Fruit fly (Drosophila melanogaster) whole organism, embryonic: ENCODE results near the gene hry.

Source experiments
- Aef1 ChIP-seq: fragments of 200-800 bp; sonication (Bioruptor generic); IDR thresholded peaks from 3 replicates; pipeline ENCODE4 v1.3.6; 2022; ENCODE audit warnings: missing biosample characterization, missing genetic modification characterization
- Atf-2 ChIP-seq: fragments of 200-800 bp; sonication (Bioruptor generic); optimal IDR thresholded peaks from 2 replicates; lab custom pipeline; 2016; ENCODE audit warnings: missing biosample characterization, missing genetic modification characterization
- CG10462 ChIP-seq: fragments of 200-800 bp; sonication (Bioruptor generic); optimal IDR thresholded peaks from 2 replicates; lab custom pipeline; 2016; ENCODE audit warnings: missing biosample characterization, missing genetic modification characterization
- CG11456 ChIP-seq: fragments of 200-800 bp; sonication (Bioruptor generic); IDR thresholded peaks from 3 replicates; pipeline ENCODE4 v1.3.6; 2022; ENCODE audit warnings: missing biosample characterization, missing genetic modification characterization
- CG11696 ChIP-seq: fragments of 200-800 bp; sonication (Bioruptor generic); IDR thresholded peaks from 2 replicates; pipeline ENCODE4 v1.3.6; 2022; ENCODE audit warnings: missing biosample characterization, missing genetic modification characterization
- CG11723 ChIP-seq: fragments of 200-800 bp; sonication (Bioruptor generic); optimal IDR thresholded peaks from 2 replicates; lab custom pipeline; 2017; ENCODE audit warnings: missing biosample characterization, mild to moderate bottlenecking, missing genetic modification characterization
- CG12104 ChIP-seq: fragments of 200-800 bp; sonication (Bioruptor generic); optimal IDR thresholded peaks from 3 replicates; lab custom pipeline; 2016; ENCODE audit warnings: missing biosample characterization, missing genetic modification characterization
- CG1233 ChIP-seq: fragments of 200-800 bp; sonication (Bioruptor generic); optimal IDR thresholded peaks from 4 replicates; lab custom pipeline; 2018; ENCODE audit warnings: missing biosample characterization, mild to moderate bottlenecking, missing genetic modification characterization
- CG12769 ChIP-seq: fragments of 200-800 bp; sonication (Bioruptor generic); optimal IDR thresholded peaks from 2 replicates; lab custom pipeline; 2019; ENCODE audit warnings: missing biosample characterization, mild to moderate bottlenecking, missing genetic modification characterization, moderate library complexity
- CG13624 ChIP-seq: fragments of 200-800 bp; sonication (Bioruptor generic); optimal IDR thresholded peaks from 2 replicates; lab custom pipeline; 2016; ENCODE audit warnings: missing biosample characterization, missing genetic modification characterization
- CG14710 ChIP-seq: fragments of 200-800 bp; sonication (Bioruptor generic); optimal IDR thresholded peaks from 3 replicates; lab custom pipeline; 2019; ENCODE audit warnings: missing biosample characterization, mild to moderate bottlenecking, missing genetic modification characterization, moderate library complexity
- CG1603 ChIP-seq: fragments of 200-800 bp; sonication (Bioruptor generic); optimal IDR thresholded peaks from 2 replicates; lab custom pipeline; 2019; ENCODE audit warnings: missing biosample characterization, mild to moderate bottlenecking, missing genetic modification characterization, moderate library complexity
- CG16779 ChIP-seq: fragments of 200-800 bp; sonication (Bioruptor generic); IDR thresholded peaks from 2 replicates; pipeline ENCODE4 v1.3.6; 2022; ENCODE audit warnings: missing biosample characterization, missing genetic modification characterization
- CG30403 ChIP-seq: fragments of 200-800 bp; sonication (Bioruptor generic); optimal IDR thresholded peaks from 3 replicates; lab custom pipeline; 2016; ENCODE audit warnings: missing biosample characterization, missing genetic modification characterization
- CG32767 ChIP-seq: fragments of 200-800 bp; sonication (Bioruptor generic); IDR thresholded peaks from 2 replicates; pipeline ENCODE4 v1.3.6; 2022; ENCODE audit warnings: missing biosample characterization, missing genetic modification characterization
- CG4730 ChIP-seq: fragments of 200-800 bp; sonication (Bioruptor generic); IDR thresholded peaks from 2 replicates; pipeline ENCODE4 v1.3.6; 2022; ENCODE audit warnings: missing biosample characterization, missing genetic modification characterization
- CG7928 ChIP-seq: fragments of 200-800 bp; sonication (Bioruptor generic); optimal IDR thresholded peaks from 2 replicates; lab custom pipeline; 2017; ENCODE audit warnings: missing biosample characterization, mild to moderate bottlenecking, missing genetic modification characterization
- CG9932 ChIP-seq: fragments of 200-800 bp; sonication (Bioruptor generic); IDR thresholded peaks from 2 replicates; pipeline ENCODE4 v1.3.6; 2022; ENCODE audit warnings: missing biosample characterization, missing genetic modification characterization
- CrebB ChIP-seq: fragments of 200-800 bp; sonication (Bioruptor generic); optimal IDR thresholded peaks from 3 replicates; lab custom pipeline; 2018; ENCODE audit warnings: missing biosample characterization, mild to moderate bottlenecking, missing genetic modification characterization
- D19B ChIP-seq: fragments of 200-800 bp; sonication (Bioruptor generic); optimal IDR thresholded peaks from 2 replicates; lab custom pipeline; 2017; ENCODE audit warnings: missing biosample characterization, mild to moderate bottlenecking, missing genetic modification characterization
- Ets65A ChIP-seq: fragments of 200-800 bp; sonication (Bioruptor generic); peaks from one replicate; lab custom pipeline; 2016; ENCODE audit warnings: missing biosample characterization, missing genetic modification characterization
- Fer2 ChIP-seq: fragments of 200-800 bp; sonication (Bioruptor generic); optimal IDR thresholded peaks from 2 replicates; lab custom pipeline; 2018; ENCODE audit warnings: missing biosample characterization, mild to moderate bottlenecking, missing genetic modification characterization, moderate library complexity
- HLH4C ChIP-seq: fragments of 200-800 bp; sonication (Bioruptor generic); IDR thresholded peaks from 3 replicates; pipeline ENCODE4 v1.3.6; 2022; ENCODE audit warnings: missing biosample characterization, missing genetic modification characterization; ENCODE audit not compliant: partially characterized antibody
- HmgD ChIP-seq: fragments of 200-800 bp; sonication (Bioruptor generic); optimal IDR thresholded peaks from 3 replicates; lab custom pipeline; 2016; ENCODE audit warnings: missing biosample characterization, missing genetic modification characterization
- HmgZ ChIP-seq: fragments of 200-800 bp; sonication (Bioruptor generic); optimal IDR thresholded peaks from 2 replicates; lab custom pipeline; 2018; ENCODE audit warnings: missing biosample characterization, mild to moderate bottlenecking, missing genetic modification characterization
- Hmr ChIP-seq: fragments of 200-800 bp; sonication (Bioruptor generic); optimal IDR thresholded peaks from 3 replicates; lab custom pipeline; 2017; ENCODE audit warnings: mild to moderate bottlenecking, missing biosample characterization, missing genetic modification reagents, missing genetic modification characterization
- Kr ChIP-seq: fragments of 200-800 bp; sonication (Bioruptor generic); optimal IDR thresholded peaks from 2 replicates; lab custom pipeline; 2017; ENCODE audit warnings: missing biosample characterization, mild to moderate bottlenecking, missing genetic modification characterization
- Med ChIP-seq: fragments of 200-800 bp; sonication (Bioruptor generic); peaks from one replicate; lab custom pipeline; 2016; ENCODE audit warnings: missing biosample characterization, missing genetic modification characterization, mild to moderate bottlenecking, inconsistent platforms, moderate library complexity
- NFAT ChIP-seq: fragments of 200-800 bp; sonication (Bioruptor generic); IDR thresholded peaks from 2 replicates; pipeline ENCODE4 v1.3.6; 2022; ENCODE audit warnings: missing biosample characterization, missing genetic modification characterization
- Nf-YA ChIP-seq: fragments of 200-800 bp; sonication (Bioruptor generic); IDR thresholded peaks from 2 replicates; pipeline ENCODE4 v1.3.6; 2022; ENCODE audit warnings: missing biosample characterization, missing genetic modification characterization
- Ravus ChIP-seq: fragments of 200-800 bp; sonication (Bioruptor generic); IDR thresholded peaks from 2 replicates; pipeline ENCODE4 v1.3.6; 2022; ENCODE audit warnings: missing biosample characterization, missing genetic modification characterization
- Trl ChIP-seq, 3 experiments: fragments of >200 bp in 2 of 3; fragments of 200-800 bp in 1 of 3; sonication (Bioruptor generic) in 1 of 3; optimal IDR thresholded peaks; 2 replicates in 1 of 3; 3 replicates in 2 of 3; lab custom pipeline; 2016 to 2017; ENCODE audit warnings: missing biosample characterization in 1 of 3, missing genetic modification characterization in 1 of 3
- ara ChIP-seq: fragments of 200-800 bp; sonication (Bioruptor generic); IDR thresholded peaks from 2 replicates; pipeline ENCODE4 v1.3.6; 2022; ENCODE audit warnings: missing biosample characterization, missing genetic modification characterization
- cad ChIP-seq: fragments of >200 bp; optimal IDR thresholded peaks from 2 replicates; lab custom pipeline; 2017; ENCODE audit warnings: missing biosample characterization, missing genetic modification characterization
- cg ChIP-seq: fragments of 200-800 bp; sonication (Bioruptor generic); optimal IDR thresholded peaks from 3 replicates; lab custom pipeline; 2019; ENCODE audit warnings: missing biosample characterization, mild to moderate bottlenecking, missing genetic modification characterization, moderate library complexity
- chinmo ChIP-seq: fragments of 200-800 bp; sonication (Bioruptor generic); IDR thresholded peaks from 4 replicates; pipeline ENCODE4 v1.3.6; 2022; ENCODE audit warnings: missing biosample characterization, missing genetic modification characterization; ENCODE audit not compliant: partially characterized antibody
- dimm ChIP-seq: fragments of 200-800 bp; sonication (Bioruptor generic); IDR thresholded peaks from 2 replicates; pipeline ENCODE4 v1.3.6; 2022; ENCODE audit warnings: missing biosample characterization, missing genetic modification characterization
- dmrt11E ChIP-seq: fragments of 200-800 bp; sonication (Bioruptor generic); optimal IDR thresholded peaks from 3 replicates; lab custom pipeline; 2018; ENCODE audit warnings: missing biosample characterization, mild to moderate bottlenecking, missing genetic modification characterization, moderate library complexity
- en ChIP-seq: fragments of 200-800 bp; sonication (Bioruptor generic); optimal IDR thresholded peaks from 2 replicates; lab custom pipeline; 2016; ENCODE audit warnings: missing biosample characterization, missing genetic modification characterization
- gcm ChIP-seq: fragments of 200-800 bp; sonication (Bioruptor generic); optimal IDR thresholded peaks from 2 replicates; lab custom pipeline; 2019; ENCODE audit warnings: missing biosample characterization, mild to moderate bottlenecking, missing genetic modification characterization, moderate library complexity
- gsb-n ChIP-seq: fragments of 200-800 bp; sonication (Bioruptor generic); optimal IDR thresholded peaks from 3 replicates; lab custom pipeline; 2018; ENCODE audit warnings: missing biosample characterization, mild to moderate bottlenecking, missing genetic modification characterization
- lov ChIP-seq, 2 experiments: fragments of 200-800 bp in 1 of 2; fragments of >200 bp in 1 of 2; sonication (Bioruptor generic) in 1 of 2; IDR thresholded peaks in 1 of 2; optimal IDR thresholded peaks in 1 of 2; 2 replicates in 1 of 2; 3 replicates in 1 of 2; pipeline versions ENCODE4 v1.3.6 to Lab custom; 2017 to 2022; ENCODE audit warnings: missing biosample characterization in 1 of 2, missing genetic modification characterization in 1 of 2
- mam ChIP-seq: fragments of 200-800 bp; sonication (Bioruptor generic); optimal IDR thresholded peaks from 3 replicates; lab custom pipeline; 2016; ENCODE audit warnings: missing biosample characterization, missing genetic modification characterization
- p53 ChIP-seq: fragments of 200-800 bp; sonication (Bioruptor generic); optimal IDR thresholded peaks from 2 replicates; lab custom pipeline; 2016; ENCODE audit warnings: missing biosample characterization, missing genetic modification characterization
- pros ChIP-seq: fragments of 200-800 bp; sonication (Bioruptor generic); optimal IDR thresholded peaks from 3 replicates; lab custom pipeline; 2019; ENCODE audit warnings: missing biosample characterization, mild to moderate bottlenecking, missing genetic modification characterization, moderate library complexity
- schlank ChIP-seq: fragments of 200-800 bp; sonication (Bioruptor generic); optimal IDR thresholded peaks from 2 replicates; lab custom pipeline; 2018; ENCODE audit warnings: missing biosample characterization, mild to moderate bottlenecking, missing genetic modification characterization
- sim ChIP-seq: fragments of 200-800 bp; sonication (Bioruptor generic); IDR thresholded peaks from 2 replicates; pipeline ENCODE4 v1.3.6; 2022; ENCODE audit warnings: missing biosample characterization, missing genetic modification characterization
- sima ChIP-seq: fragments of 200-800 bp; sonication (Bioruptor generic); optimal IDR thresholded peaks from 2 replicates; lab custom pipeline; 2016; ENCODE audit warnings: missing biosample characterization, missing genetic modification characterization
- sr ChIP-seq: fragments of 200-800 bp; sonication (Bioruptor generic); IDR thresholded peaks from 3 replicates; pipeline ENCODE4 v1.3.6; 2022; ENCODE audit warnings: missing biosample characterization, missing genetic modification characterization
- tx ChIP-seq: fragments of 200-800 bp; sonication (Bioruptor generic); optimal IDR thresholded peaks from 2 replicates; lab custom pipeline; 2016; ENCODE audit warnings: missing biosample characterization, missing genetic modification characterization
- vfl ChIP-seq: fragments of 200-800 bp; sonication (Bioruptor generic); optimal IDR thresholded peaks from 2 replicates; lab custom pipeline; 2016; ENCODE audit warnings: missing biosample characterization, missing genetic modification characterization
- zf30C ChIP-seq: fragments of 200-800 bp; sonication (Bioruptor generic); optimal IDR thresholded peaks from 3 replicates; lab custom pipeline; 2018; ENCODE audit warnings: missing biosample characterization, mild to moderate bottlenecking, missing genetic modification characterization

hry gene

DNA sequence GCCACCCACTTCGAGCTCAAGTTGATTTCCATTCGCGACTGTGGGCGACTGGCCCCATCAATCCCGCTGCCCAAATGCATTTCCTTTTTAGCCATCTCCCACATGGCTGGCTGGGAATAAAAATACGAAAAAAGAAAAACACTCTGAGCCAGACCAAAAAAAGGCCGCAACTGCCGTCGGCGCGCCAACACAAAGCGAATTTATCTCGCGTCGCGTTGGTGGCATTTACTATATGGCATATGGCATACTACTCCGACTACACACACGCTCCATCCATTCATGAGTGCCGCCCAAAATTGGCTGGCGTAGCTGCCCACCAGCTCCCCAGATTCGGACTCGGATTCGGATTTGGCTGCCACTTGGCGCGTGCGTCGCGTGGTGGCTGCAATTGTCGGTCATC lies 941 bp downstream of the hry start (continued):
- TF ChIP-seq chinmo (GFP tag; lab: Robert Waterston, UW) (0 out of 4 replicates have a peak, but pooled peaks have one; percentile 6), dmrt11E (tag; lab: Kevin White, UChicago) (no peak), CG9932 (GFP tag; lab: Robert Waterston, UW) (0 out of 2 replicates have a peak, but pooled peaks have one; percentile 15), HLH4C (GFP tag; lab: Robert Waterston, UW) (no peak), CG1603 (tag; lab: Kevin White, UChicago) (no peak), en (no peak), schlank (tag; lab: Kevin White, UChicago) (no peak), Trl (optimal IDR thresholded peaks at IDR 0.05; lab: Kevin White, UChicago) (no peak), Trl (GFP tag; optimal IDR thresholded peaks at IDR 0.05; lab: Kevin White, UChicago) (no peak), CG16779 (no peak), CG32767 (no peak), CG10462 (GFP tag; lab: Kevin White, UChicago) (no peak), sima (no peak), Atf-2 (GFP tag; lab: Kevin White, UChicago) (no peak), sr (GFP tag; lab: Robert Waterston, UW) (peak; percentile 76; the same call in 2 of the 3 replicates), gcm (GFP tag; lab: Kevin White, UChicago) (no peak), Nf-YA (GFP tag; lab: Robert Waterston, UW) (no peak), Aef1 (GFP tag; lab: Robert Waterston, UW) (no peak), ara (GFP tag; lab: Robert Waterston, UW) (no peak), CG13624 (no peak), CG14710 (tag; lab: Kevin White, UChicago) (no peak), p53 (GFP tag; lab: Kevin White, UChicago) (no peak), CG1233 (GFP tag; lab: Kevin White, UChicago) (no peak), HmgD (GFP tag; lab: Kevin White, UChicago) (no peak), Fer2 (tag; lab: Kevin White, UChicago) (no peak), vfl (GFP tag; lab: Kevin White, UChicago) (no peak), CG11696 (no peak), gsb-n (tag; lab: Kevin White, UChicago) (no peak), mam (GFP tag; lab: Kevin White, UChicago) (no peak), CG12769 (peak; percentile 46), CG12104 (GFP tag; lab: Kevin White, UChicago) (no peak), zf30C (no peak), CG4730 (GFP tag; lab: Robert Waterston, UW) (no peak), CrebB (no peak), D19B (GFP tag; lab: Kevin White, UChicago) (no peak), pros (GFP tag; lab: Kevin White, UChicago) (no peak)

DNA sequence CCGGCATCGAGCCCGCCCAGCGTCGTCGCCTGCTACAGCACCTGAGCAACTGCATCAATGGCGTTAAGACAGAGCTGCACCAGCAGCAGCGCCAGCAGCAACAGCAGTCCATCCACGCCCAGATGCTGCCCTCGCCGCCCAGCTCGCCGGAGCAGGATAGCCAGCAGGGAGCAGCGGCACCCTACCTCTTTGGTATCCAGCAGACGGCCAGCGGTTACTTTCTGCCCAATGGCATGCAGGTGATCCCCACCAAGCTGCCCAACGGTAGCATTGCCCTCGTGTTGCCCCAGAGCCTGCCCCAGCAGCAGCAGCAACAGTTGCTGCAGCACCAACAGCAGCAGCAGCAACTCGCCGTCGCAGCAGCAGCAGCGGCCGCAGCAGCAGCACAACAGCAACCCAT lies 2.2 kb downstream of the hry start:
- TF ChIP-seq tx (GFP tag; lab: Kevin White, UChicago) (no peak), Med (peak; percentile 32), CG30403 (no peak), Ravus (no peak), dimm (no peak), Kr (no peak), CG7928 (GFP tag; lab: Kevin White, UChicago) (no peak), lov (optimal IDR thresholded peaks at IDR 0.05; lab: Kevin White, UChicago) (no peak), lov (GFP tag; IDR thresholded peaks at IDR 0.05; lab: Robert Waterston, UW) (0 out of 3 replicates have a peak, but pooled peaks have one; percentile 10), cad (GFP tag; lab: Kevin White, UChicago) (no peak), cg (GFP tag; lab: Kevin White, UChicago) (no peak), Hmr (GFP tag; lab: Kevin White, UChicago) (no peak), HmgZ (no peak), CG11456 (GFP tag; lab: Robert Waterston, UW) (0 out of 3 replicates have a peak, but pooled peaks have one; percentile 38), NFAT (GFP tag; lab: Robert Waterston, UW) (0 out of 2 replicates have a peak, but pooled peaks have one; percentile 8), chinmo (GFP tag; lab: Robert Waterston, UW) (no peak), sim (GFP tag; lab: Robert Waterston, UW) (no peak), Ets65A (GFP tag; lab: Kevin White, UChicago) (peak; percentile 77), CG11723 (GFP tag; lab: Kevin White, UChicago) (no peak), CG14710 (tag; lab: Kevin White, UChicago) (no peak)
